Fruit fly (Drosophila melanogaster): ENCODE results near the gene CG15423.

DNA sequence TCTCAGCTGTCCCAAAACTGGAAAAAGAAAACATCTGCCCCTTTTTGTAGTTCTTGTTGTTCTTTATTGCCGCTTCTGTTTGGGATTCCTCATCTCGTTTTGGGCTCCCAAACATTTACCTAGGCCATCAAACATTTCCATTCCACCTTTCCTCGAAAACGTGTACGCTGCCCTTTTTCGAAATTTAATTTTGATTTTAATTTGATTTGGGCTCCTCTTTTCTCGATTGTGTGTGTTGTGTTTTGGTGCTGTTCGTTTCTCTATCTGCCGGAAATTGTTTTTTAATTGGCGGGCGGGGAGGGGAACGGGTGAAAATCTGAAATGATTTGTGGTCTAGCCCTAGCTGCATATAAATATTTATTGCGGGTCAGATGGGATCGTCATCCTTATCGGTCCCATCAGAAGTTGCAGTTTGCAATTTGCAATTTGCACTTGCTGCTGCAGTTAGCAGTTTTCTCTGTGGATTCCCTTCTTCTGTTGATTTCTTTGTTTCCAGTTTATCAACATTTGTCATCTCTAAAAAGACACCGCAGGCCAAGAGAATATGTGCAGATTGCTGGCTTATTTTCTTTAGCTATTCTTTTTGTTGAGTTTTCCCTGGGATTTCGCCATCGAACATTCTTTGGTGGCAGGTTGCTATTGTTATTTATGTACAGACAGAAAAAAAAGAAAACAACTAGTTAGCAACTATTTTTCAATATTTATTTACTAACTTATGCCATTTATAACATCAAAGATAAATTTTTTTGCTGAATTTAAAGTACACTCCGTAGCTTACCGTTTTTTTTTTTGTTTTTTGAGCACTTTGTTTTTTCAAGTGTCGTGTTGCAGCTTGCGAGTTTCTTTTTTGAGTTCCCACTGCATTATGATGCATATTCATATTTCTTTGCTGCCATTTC is 49.3 kb downstream of the CG15423 start:
- TF ChIP-seq EcR (GFP tag; optimal IDR thresholded peaks at IDR 0.05) (no peak), CG8478 (optimal IDR thresholded peaks at IDR 0.05) (no peak)
